Worm (Caenorhabditis elegans): Measurements from ENCODE around the gene fbxc-19.

fbxc-19 gene

ce11 chrII:1830182-1830682 is 10.0 kb downstream of the fbxc-19 start, which contains the start of gene math-40:
TSS of gene math-40 (plus strand) at chrII:1830632.
- TF ChIP-seq fos-1 (tag; optimal IDR thresholded peaks at IDR 0.05) (peak; percentile 80), R02D3.7 (tag; optimal IDR thresholded peaks at IDR 0.05) (no peak)

- TF ChIP-seq unc-39 (tag; optimal IDR thresholded peaks at IDR 0.05) (no peak), fos-1 (tag; optimal IDR thresholded peaks at IDR 0.05) (peak; percentile 73)
Measured at ce11 chrII:1831883-1832388, 11.7 kb downstream of the fbxc-19 start, which contains the start of gene math-39. TSS of gene math-39 (plus strand) at chrII:1832338.

- no peak for TF ChIP-seq ama-1 (optimal IDR thresholded peaks at IDR 0.05)
- no peak for TF ChIP-seq skn-1 (tag; optimal IDR thresholded peaks at IDR 0.05)
- TF ChIP-seq sma-3 (GFP tag; optimal IDR thresholded peaks at IDR 0.05) = no peak
- TF ChIP-seq ztf-4 (tag; optimal IDR thresholded peaks at IDR 0.05) = no peak
- no peak for TF ChIP-seq nhr-237 (tag; optimal IDR thresholded peaks at IDR 0.05)
Measured at ce11 chrII:1836204-1836603, 15.9 kb downstream of the fbxc-19 start, which contains the start of gene T08E11.1. TSS of gene T08E11.1 (plus strand) at chrII:1836504.

ce11 chrII:1842894-1843293 is 22.6 kb downstream of the fbxc-19 start, which contains the start of the genes C52E2.5 and C52E2.4:
TSS of gene C52E2.5 (minus strand) at chrII:1842936.
TSS of gene C52E2.4 (plus strand) at chrII:1843145.
- no peak for TF ChIP-seq mab-5 (tag; optimal IDR thresholded peaks at IDR 0.05)
- TF ChIP-seq nhr-12 (tag; optimal IDR thresholded peaks at IDR 0.05) = no peak
- peak; percentile 65 for TF ChIP-seq skn-1 (tag; optimal IDR thresholded peaks at IDR 0.05)
- TF ChIP-seq unc-55 (GFP tag; optimal IDR thresholded peaks at IDR 0.05) = no peak
- TF ChIP-seq nhr-6 (tag; optimal IDR thresholded peaks at IDR 0.05) = no peak
- TF ChIP-seq sma-9 (GFP tag; optimal IDR thresholded peaks at IDR 0.05) = peak; percentile 36
- TF ChIP-seq sma-9 (tag; optimal IDR thresholded peaks at IDR 0.05) = no peak
- no peak for TF ChIP-seq dmd-4 (tag; optimal IDR thresholded peaks at IDR 0.05)
- no peak for TF ChIP-seq zag-1 (tag; optimal IDR thresholded peaks at IDR 0.05)
- TF ChIP-seq fos-1 (tag; optimal IDR thresholded peaks at IDR 0.05) = peak; percentile 80
- TF ChIP-seq lin-13 (GFP tag; optimal IDR thresholded peaks at IDR 0.05) = no peak
- no peak for TF ChIP-seq elt-3 (tag; optimal IDR thresholded peaks at IDR 0.05)
- TF ChIP-seq crh-2 (tag; optimal IDR thresholded peaks at IDR 0.05) = peak; percentile 36
- no peak for TF ChIP-seq sma-3 (GFP tag; optimal IDR thresholded peaks at IDR 0.05)
- no peak for TF ChIP-seq ztf-11 (tag; optimal IDR thresholded peaks at IDR 0.05)

- no peak for TF ChIP-seq gmeb-1 (tag; optimal IDR thresholded peaks at IDR 0.05)
- TF ChIP-seq ztf-11 (tag; optimal IDR thresholded peaks at IDR 0.05) = no peak
- no peak for TF ChIP-seq crh-2 (tag; optimal IDR thresholded peaks at IDR 0.05)
- TF ChIP-seq zag-1 (tag; optimal IDR thresholded peaks at IDR 0.05) = no peak
- TF ChIP-seq nhr-77 (tag; optimal IDR thresholded peaks at IDR 0.05) = no peak
- TF ChIP-seq nhr-21 (tag; optimal IDR thresholded peaks at IDR 0.05) = no peak
- TF ChIP-seq alr-1 (tag; optimal IDR thresholded peaks at IDR 0.05) = no peak
- TF ChIP-seq snpc-4 (tag; optimal IDR thresholded peaks at IDR 0.05) = no peak
- no peak for TF ChIP-seq sma-3 (GFP tag; optimal IDR thresholded peaks at IDR 0.05)
- no peak for TF ChIP-seq C34F6.9 (tag; optimal IDR thresholded peaks at IDR 0.05)
- TF ChIP-seq sem-4 (tag; optimal IDR thresholded peaks at IDR 0.05) = no peak
- no peak for TF ChIP-seq lin-11 (tag; optimal IDR thresholded peaks at IDR 0.05)
- TF ChIP-seq ama-1 (optimal IDR thresholded peaks at IDR 0.05) = no peak
Measured at ce11 chrII:1844552-1844951, 24.3 kb downstream of the fbxc-19 start.

- TF ChIP-seq sma-9 (GFP tag; optimal IDR thresholded peaks at IDR 0.05) (no peak), sma-9 (tag; optimal IDR thresholded peaks at IDR 0.05) (no peak), nhr-11 (tag; optimal IDR thresholded peaks at IDR 0.05) (no peak), nhr-23 (tag; optimal IDR thresholded peaks at IDR 0.05) (no peak), dmd-4 (tag; optimal IDR thresholded peaks at IDR 0.05) (no peak), crh-2 (tag; optimal IDR thresholded peaks at IDR 0.05) (no peak), skn-1 (tag; optimal IDR thresholded peaks at IDR 0.05) (no peak), unc-62 (GFP tag; optimal IDR thresholded peaks at IDR 0.05) (no peak), ztf-4 (tag; optimal IDR thresholded peaks at IDR 0.05) (no peak), nhr-10 (tag; optimal IDR thresholded peaks at IDR 0.05) (no peak), sma-3 (GFP tag; optimal IDR thresholded peaks at IDR 0.05) (no peak), lsy-2 (tag; optimal IDR thresholded peaks at IDR 0.05) (no peak), elt-1 (tag; optimal IDR thresholded peaks at IDR 0.05) (no peak), lin-11 (tag; optimal IDR thresholded peaks at IDR 0.05) (no peak), blmp-1 (tag; optimal IDR thresholded peaks at IDR 0.05; ENCODE audit: insufficient read depth) (no peak), mdl-1 (tag; optimal IDR thresholded peaks at IDR 0.05) (no peak), nhr-129 (tag; optimal IDR thresholded peaks at IDR 0.05) (no peak)
Measured at ce11 chrII:1848109-1848508, 27.8 kb downstream of the fbxc-19 start, which contains the start of gene fbxb-97. TSS of gene fbxb-97 (minus strand) at chrII:1848161.

Data from whole organism, L2 larva.